Worm (Caenorhabditis elegans): ENCODE data around the gene K02D3.2.

K02D3.2 gene

ce11 chrX:13730209-13730975 is 18.6 kb upstream of the K02D3.2 start:
- TF ChIP-seq akir-1 (GFP tag; optimal IDR thresholded peaks at IDR 0.05): peak; percentile 21
- TF ChIP-seq tlf-1 (GFP tag; optimal IDR thresholded peaks at IDR 0.05): no peak
- TF ChIP-seq bed-2 (GFP tag; IDR thresholded peaks at IDR 0.05): no peak
- TF ChIP-seq ceh-40 (GFP tag; IDR thresholded peaks at IDR 0.05): peak; percentile 93
- no peak for TF ChIP-seq ztf-22 (GFP tag; optimal IDR thresholded peaks at IDR 0.05)
- TF ChIP-seq nhr-179 (tag; optimal IDR thresholded peaks at IDR 0.05): no peak
- peak; percentile 10; the same call in 1 of the 2 replicates for TF ChIP-seq sea-2 (GFP tag; IDR thresholded peaks at IDR 0.05)
- no peak for TF ChIP-seq gei-17 (GFP tag; optimal IDR thresholded peaks at IDR 0.05)
- no peak for TF ChIP-seq F37B4.10 (GFP tag; IDR thresholded peaks at IDR 0.05)
- peak; percentile 44 for TF ChIP-seq mcd-1 (GFP tag; IDR thresholded peaks at IDR 0.05)
- TF ChIP-seq lir-1 (GFP tag; conservative IDR thresholded peaks at IDR 0.05): 0 out of 2 replicates have a peak, but pooled peaks have one; percentile 23
- TF ChIP-seq nfyb-1 (GFP tag; IDR thresholded peaks at IDR 0.05): peak; percentile 40
- no peak for TF ChIP-seq bed-1 (GFP tag; IDR thresholded peaks at IDR 0.05)
- TF ChIP-seq cebp-1 (GFP tag; IDR thresholded peaks at IDR 0.05): no peak
- peak; percentile 71 for TF ChIP-seq cebp-1 (tag; optimal IDR thresholded peaks at IDR 0.05)
- no peak for TF ChIP-seq ztf-3 (GFP tag; optimal IDR thresholded peaks at IDR 0.05)
- peak; percentile 20 for TF ChIP-seq F52B5.7 (tag; optimal IDR thresholded peaks at IDR 0.05)
- TF ChIP-seq aptf-3 (GFP tag; IDR thresholded peaks at IDR 0.05): peak; percentile 78; the same call in 1 of the 2 replicates
- no peak for TF ChIP-seq attf-3 (GFP tag; conservative IDR thresholded peaks at IDR 0.05)
- TF ChIP-seq xnd-1 (tag; optimal IDR thresholded peaks at IDR 0.05): no peak
- no peak for TF ChIP-seq K12H6.12 (tag; optimal IDR thresholded peaks at IDR 0.05)
- TF ChIP-seq mxl-1 (tag; optimal IDR thresholded peaks at IDR 0.05): peak; percentile 37
- no peak for TF ChIP-seq aptf-2 (GFP tag; conservative IDR thresholded peaks at IDR 0.05)
- peak; percentile 23 for TF ChIP-seq him-1 (tag; optimal IDR thresholded peaks at IDR 0.05)
- no peak for TF ChIP-seq F57A8.1 (GFP tag; optimal IDR thresholded peaks at IDR 0.05)
- peak; percentile 65 for TF ChIP-seq snpc-4 (GFP tag; optimal IDR thresholded peaks at IDR 0.05)
- peak in 2 of 4 experiments; percentile 20 to 57 for TF ChIP-seq snpc-4 (tag; optimal IDR thresholded peaks at IDR 0.05)
- peak; percentile 50 for TF ChIP-seq attf-5 (GFP tag; optimal IDR thresholded peaks at IDR 0.05)
- TF ChIP-seq F22D6.2 (tag; optimal IDR thresholded peaks at IDR 0.05): peak; percentile 24
- no peak for TF ChIP-seq pha-4 (tag; optimal IDR thresholded peaks at IDR 0.05)
- 0 out of 2 replicates have a peak, but pooled peaks have one; percentile 34 for TF ChIP-seq egl-44 (GFP tag; IDR thresholded peaks at IDR 0.05)
- TF ChIP-seq dox-1 (GFP tag; IDR thresholded peaks at IDR 0.05): peak; percentile 58
- peak; percentile 66 for TF ChIP-seq dpff-1 (tag; optimal IDR thresholded peaks at IDR 0.05)
- TF ChIP-seq ceh-27 (GFP tag; optimal IDR thresholded peaks at IDR 0.05): peak; percentile 2
- TF ChIP-seq unc-130 (GFP tag; optimal IDR thresholded peaks at IDR 0.05): peak; percentile 22
- TF ChIP-seq B0261.1 (tag; optimal IDR thresholded peaks at IDR 0.05): peak; percentile 79
- TF ChIP-seq hlh-12 (tag; optimal IDR thresholded peaks at IDR 0.05): no peak
- TF ChIP-seq lin-40 (tag; optimal IDR thresholded peaks at IDR 0.05): peak; percentile 37
- TF ChIP-seq snpc-1.1 (tag; optimal IDR thresholded peaks at IDR 0.05; ENCODE audit: insufficient read depth): peak; percentile 10
- no peak; the same call in 1 of the 2 replicates for TF ChIP-seq egrh-3 (GFP tag; IDR thresholded peaks at IDR 0.05)
- no peak for TF ChIP-seq F23B12.7 (tag; optimal IDR thresholded peaks at IDR 0.05; ENCODE audit: insufficient read depth)
- peak; percentile 60 for TF ChIP-seq hmg-1.2 (GFP tag; IDR thresholded peaks at IDR 0.05)
- TF ChIP-seq zfh-2 (GFP tag; conservative IDR thresholded peaks at IDR 0.05): no peak
- no peak for TF ChIP-seq F55B11.4 (tag; optimal IDR thresholded peaks at IDR 0.05; ENCODE audit: borderline replicate concordance, insufficient read depth)
- TF ChIP-seq hmg-20 (GFP tag; IDR thresholded peaks at IDR 0.05): peak; percentile 49; the same call in 1 of the 2 replicates
- TF ChIP-seq Y79H2A.3 (GFP tag; conservative IDR thresholded peaks at IDR 0.05): no peak
- TF ChIP-seq let-526 (GFP tag; IDR thresholded peaks at IDR 0.05): 0 out of 2 replicates have a peak, but pooled peaks have one; percentile 25

Measured in whole organism, young adult.